Fruit fly (Drosophila melanogaster) whole organism, prepupa: ENCODE results near the gene Usp5.

Experiments used
- CG10631 ChIP-seq: fragments of 200-800 bp; sonication (Bioruptor generic); optimal IDR thresholded peaks from 2 replicates; lab custom pipeline; 2016; ENCODE audit warnings: missing biosample characterization, missing genetic modification characterization
- CG11294 ChIP-seq: fragments of 200-800 bp; sonication (Bioruptor generic); IDR thresholded peaks from 2 replicates; pipeline ENCODE4 v1.3.6; 2022; ENCODE audit warnings: missing biosample characterization, missing genetic modification characterization
- CG3032 ChIP-seq: fragments of 200-800 bp; optimal IDR thresholded peaks from 2 replicates; lab custom pipeline; 2019; ENCODE audit warnings: missing biosample characterization, mild to moderate bottlenecking, missing genetic modification characterization, moderate library complexity
- CG6808 ChIP-seq: fragments of 200-800 bp; sonication (Bioruptor generic); optimal IDR thresholded peaks from 3 replicates; lab custom pipeline; 2017; ENCODE audit warnings: missing biosample characterization, missing genetic modification characterization, mild to moderate bottlenecking, moderate library complexity, missing genetic modification reagents
- CG8119 ChIP-seq: fragments of 200-800 bp; sonication (Bioruptor generic); IDR thresholded peaks from 3 replicates; pipeline ENCODE4 v1.3.6; 2022; ENCODE audit warnings: missing biosample characterization, missing genetic modification characterization
- Eip75B ChIP-seq: fragments of 200-800 bp; sonication (Bioruptor generic); optimal IDR thresholded peaks from 3 replicates; lab custom pipeline; 2016; ENCODE audit warnings: missing biosample characterization, missing genetic modification characterization
- Ets21C ChIP-seq: fragments of 200-800 bp; sonication (Bioruptor generic); optimal IDR thresholded peaks from 3 replicates; lab custom pipeline; 2016; ENCODE audit warnings: missing biosample characterization, missing genetic modification characterization
- Hr38 ChIP-seq: sonication (Bioruptor generic); optimal IDR thresholded peaks from 2 replicates; lab custom pipeline; 2016; ENCODE audit warnings: missing biosample characterization, missing genetic modification characterization
- Hr39 ChIP-seq: fragments of 200-800 bp; sonication (Bioruptor generic); optimal IDR thresholded peaks from 2 replicates; lab custom pipeline; 2016; ENCODE audit warnings: missing biosample characterization, missing genetic modification characterization
- Sox102F ChIP-seq: fragments of 200-800 bp; sonication (Bioruptor generic); optimal IDR thresholded peaks from 2 replicates; lab custom pipeline; 2016; ENCODE audit warnings: missing biosample characterization, mild to moderate bottlenecking, missing genetic modification characterization
- achi ChIP-seq: fragments of 200-800 bp; sonication (Bioruptor generic); optimal IDR thresholded peaks from 3 replicates; lab custom pipeline; 2016; ENCODE audit warnings: missing biosample characterization, missing genetic modification characterization
- acj6 ChIP-seq: fragments of 200-800 bp; sonication (Bioruptor generic); optimal IDR thresholded peaks from 3 replicates; lab custom pipeline; 2016; ENCODE audit warnings: missing biosample characterization, missing genetic modification characterization
- pdm3 ChIP-seq: fragments of 200-800 bp; sonication (Bioruptor generic); optimal IDR thresholded peaks from 3 replicates; lab custom pipeline; 2016; ENCODE audit warnings: missing biosample characterization, missing genetic modification characterization
- salr ChIP-seq, 2 experiments: fragments of 200-800 bp; sonication (Bioruptor generic); optimal IDR thresholded peaks; 3 replicates each; lab custom pipeline; 2016 to 2018; ENCODE audit warnings: missing biosample characterization in 2 of 2, missing genetic modification characterization in 2 of 2, mild to moderate bottlenecking in 1 of 2

dm6 chr3L:3105531-3105930 lies 42.6 kb downstream of the Usp5 start:
- no peak for TF ChIP-seq CG11294 (GFP tag; lab: Robert Waterston, UW)
- TF ChIP-seq CG10631 (GFP tag; lab: Kevin White, UChicago) = no peak
- TF ChIP-seq Ets21C (GFP tag; lab: Kevin White, UChicago) = no peak
- TF ChIP-seq salr (GFP tag; optimal IDR thresholded peaks at IDR 0.05; lab: Kevin White, UChicago) = no peak
- no peak for TF ChIP-seq CG3032 (tag; lab: Kevin White, UChicago)
- no peak for TF ChIP-seq Eip75B (GFP tag; lab: Kevin White, UChicago)
- no peak for TF ChIP-seq Hr38 (GFP tag; lab: Kevin White, UChicago)
- no peak for TF ChIP-seq Hr39 (GFP tag; lab: Kevin White, UChicago)
- no peak for TF ChIP-seq pdm3
- no peak for TF ChIP-seq achi (GFP tag; lab: Kevin White, UChicago)
- TF ChIP-seq Sox102F = no peak
- no peak for TF ChIP-seq acj6 (GFP tag; lab: Kevin White, UChicago)
- peak; percentile 53; the same call in 1 of the 3 replicates for TF ChIP-seq CG8119 (GFP tag; lab: Robert Waterston, UW)
- TF ChIP-seq CG6808 (GFP tag; lab: Kevin White, UChicago) = no peak
